Worm (Caenorhabditis elegans): Measurements from ENCODE around the gene B0454.6.

- TF ChIP-seq lin-39 (tag; optimal IDR thresholded peaks at IDR 0.05) (no peak), lsy-2 (tag; optimal IDR thresholded peaks at IDR 0.05) (no peak), mep-1 (tag; optimal IDR thresholded peaks at IDR 0.05) (no peak), egl-27 (tag; optimal IDR thresholded peaks at IDR 0.05) (no peak)
Measured at ce11 chrII:3070182-3070581, 37.6 kb downstream of the B0454.6 start.

All from whole organism, L1 larva.